Fruit fly (Drosophila melanogaster) whole organism, embryonic: ENCODE results near the gene D.
A peak's percentile ranks its signal among the peaks of the same experiment; 100 is the strongest.

Experiments used
- Bteb2 ChIP-seq: fragments of 200-800 bp; sonication (Bioruptor generic); optimal IDR thresholded peaks from 2 replicates; lab custom pipeline; 2016; ENCODE audit warnings: missing biosample characterization, missing genetic modification characterization
- CG10543 ChIP-seq: fragments of 200-800 bp; sonication (Bioruptor generic); optimal IDR thresholded peaks from 3 replicates; lab custom pipeline; 2017; ENCODE audit warnings: missing biosample characterization, mild to moderate bottlenecking, missing genetic modification characterization, moderate library complexity
- CG11398 ChIP-seq: fragments of 200-800 bp; sonication (Bioruptor generic); optimal IDR thresholded peaks from 2 replicates; lab custom pipeline; 2016; ENCODE audit warnings: missing biosample characterization, missing genetic modification characterization
- CG12391 ChIP-seq: fragments of 200-800 bp; sonication (Bioruptor generic); optimal IDR thresholded peaks from 3 replicates; lab custom pipeline; 2018; ENCODE audit warnings: missing biosample characterization, mild to moderate bottlenecking, missing genetic modification characterization, moderate library complexity
- CG13287 ChIP-seq: fragments of 200-800 bp; sonication (Bioruptor generic); IDR thresholded peaks from 2 replicates; pipeline ENCODE4 v1.3.6; 2022; ENCODE audit warnings: missing biosample characterization, missing genetic modification characterization; ENCODE audit not compliant: partially characterized antibody
- CG14014 ChIP-seq: fragments of 200-800 bp; sonication (Bioruptor generic); IDR thresholded peaks from 2 replicates; pipeline ENCODE4 v1.3.6; 2022; ENCODE audit warnings: missing biosample characterization, missing genetic modification characterization
- CG1602 ChIP-seq: fragments of 200-800 bp; sonication (Bioruptor generic); optimal IDR thresholded peaks from 3 replicates; lab custom pipeline; 2016; ENCODE audit warnings: missing biosample characterization, missing genetic modification characterization
- CG1647 ChIP-seq: fragments of 200-800 bp; sonication (Bioruptor generic); optimal IDR thresholded peaks from 3 replicates; lab custom pipeline; 2016; ENCODE audit warnings: missing biosample characterization, missing genetic modification characterization
- CG17361 ChIP-seq: fragments of 200-800 bp; sonication (Bioruptor generic); IDR thresholded peaks from 3 replicates; pipeline ENCODE4 v1.3.6; 2022; ENCODE audit warnings: missing biosample characterization, missing genetic modification characterization
- CG17912 ChIP-seq: fragments of 200-800 bp; sonication (Bioruptor generic); optimal IDR thresholded peaks from 2 replicates; lab custom pipeline; 2018; ENCODE audit warnings: missing biosample characterization, mild to moderate bottlenecking, missing genetic modification characterization
- CG18011 ChIP-seq: fragments of 200-800 bp; sonication (Bioruptor generic); optimal IDR thresholded peaks from 2 replicates; lab custom pipeline; 2017; ENCODE audit warnings: missing biosample characterization, missing genetic modification characterization, mild to moderate bottlenecking, moderate library complexity, missing genotype
- CG18764 ChIP-seq: fragments of 200-800 bp; sonication (Bioruptor generic); optimal IDR thresholded peaks from 3 replicates; lab custom pipeline; 2016; ENCODE audit warnings: missing biosample characterization, missing genetic modification characterization
- CG2199 ChIP-seq: fragments of 200-800 bp; sonication (Bioruptor generic); IDR thresholded peaks from 3 replicates; pipeline ENCODE4 v1.3.6; 2022; ENCODE audit warnings: missing biosample characterization, missing genetic modification characterization
- CG6272 ChIP-seq: fragments of 200-800 bp; sonication (Bioruptor generic); IDR thresholded peaks from 2 replicates; pipeline ENCODE4 v1.3.6; 2022; ENCODE audit warnings: missing biosample characterization, missing genetic modification characterization
- CG6765 ChIP-seq: fragments of 200-800 bp; sonication (Bioruptor generic); optimal IDR thresholded peaks from 3 replicates; lab custom pipeline; 2017; ENCODE audit warnings: missing biosample characterization, mild to moderate bottlenecking, missing genetic modification characterization
- CG6791 ChIP-seq: fragments of 200-800 bp; sonication (Bioruptor generic); IDR thresholded peaks from 3 replicates; pipeline ENCODE4 v1.3.6; 2022; ENCODE audit warnings: missing biosample characterization, missing genetic modification characterization; ENCODE audit not compliant: partially characterized antibody
- CG7963 ChIP-seq: fragments of 200-800 bp; sonication (Bioruptor generic); IDR thresholded peaks from 3 replicates; pipeline ENCODE4 v1.3.6; 2022; ENCODE audit warnings: missing biosample characterization, missing genetic modification characterization; ENCODE audit not compliant: partially characterized antibody
- CG9727 ChIP-seq: fragments of 200-800 bp; sonication (Bioruptor generic); optimal IDR thresholded peaks from 3 replicates; lab custom pipeline; 2017; ENCODE audit warnings: missing biosample characterization, mild to moderate bottlenecking, missing genetic modification characterization
- Deaf1 ChIP-seq: fragments of 200-800 bp; optimal IDR thresholded peaks from 3 replicates; lab custom pipeline; 2019; ENCODE audit warnings: missing biosample characterization, mild to moderate bottlenecking, missing genetic modification characterization, moderate library complexity
- Dll ChIP-seq: fragments of 200-800 bp; sonication (Bioruptor generic); IDR thresholded peaks from 4 replicates; pipeline ENCODE4 v1.3.6; 2022; ENCODE audit warnings: missing biosample characterization, missing genetic modification characterization; ENCODE audit not compliant: partially characterized antibody
- Drgx ChIP-seq: fragments of 200-800 bp; sonication (Bioruptor generic); IDR thresholded peaks from 2 replicates; pipeline ENCODE4 v1.3.6; 2022; ENCODE audit warnings: missing biosample characterization, missing genetic modification characterization
- Eip74EF ChIP-seq, 2 experiments: fragments of 200-800 bp in 1 of 2; fragments of >200 bp in 1 of 2; sonication (Bioruptor generic) in 1 of 2; optimal IDR thresholded peaks; 2 replicates each; lab custom pipeline; 2017 to 2019; ENCODE audit warnings: missing biosample characterization in 2 of 2, missing genetic modification characterization in 2 of 2, mild to moderate bottlenecking in 1 of 2, moderate library complexity in 1 of 2
- HHEX ChIP-seq: fragments of 200-800 bp; sonication (Bioruptor generic); optimal IDR thresholded peaks from 3 replicates; lab custom pipeline; 2017; ENCODE audit warnings: missing biosample characterization, mild to moderate bottlenecking, missing genetic modification characterization, missing genetic modification reagents
- HLH3B ChIP-seq: fragments of 200-800 bp; sonication (Bioruptor generic); IDR thresholded peaks from 2 replicates; pipeline ENCODE4 v1.3.6; 2022; ENCODE audit warnings: missing biosample characterization, missing genetic modification characterization
- HLHmδ ChIP-seq: fragments of 200-800 bp; sonication (Bioruptor generic); optimal IDR thresholded peaks from 2 replicates; lab custom pipeline; 2018; ENCODE audit warnings: missing biosample characterization, mild to moderate bottlenecking, missing genetic modification characterization, moderate library complexity
- HmgD ChIP-seq: fragments of 200-800 bp; sonication (Bioruptor generic); optimal IDR thresholded peaks from 3 replicates; lab custom pipeline; 2016; ENCODE audit warnings: missing biosample characterization, missing genetic modification characterization
- Lim3 ChIP-seq: fragments of 200-800 bp; sonication (Bioruptor generic); IDR thresholded peaks from 2 replicates; pipeline ENCODE4 v1.3.6; 2022; ENCODE audit warnings: missing biosample characterization, missing genetic modification characterization
- Scr ChIP-seq: fragments of 200-800 bp; sonication (Bioruptor generic); IDR thresholded peaks from 2 replicates; pipeline ENCODE4 v1.3.6; 2022; ENCODE audit warnings: missing biosample characterization, missing genetic modification characterization; ENCODE audit not compliant: partially characterized antibody
- Sry-β ChIP-seq: fragments of 200-800 bp; sonication (Bioruptor generic); optimal IDR thresholded peaks from 2 replicates; lab custom pipeline; 2018; ENCODE audit warnings: missing biosample characterization, mild to moderate bottlenecking, missing genetic modification characterization, moderate library complexity
- Ssrp ChIP-seq: fragments of 200-800 bp; sonication (Bioruptor generic); optimal IDR thresholded peaks from 2 replicates; lab custom pipeline; 2018; ENCODE audit warnings: missing biosample characterization, mild to moderate bottlenecking, missing genetic modification characterization, moderate library complexity
- br ChIP-seq: fragments of >200 bp; optimal IDR thresholded peaks from 2 replicates; lab custom pipeline; 2017
- cg ChIP-seq: fragments of 200-800 bp; sonication (Bioruptor generic); optimal IDR thresholded peaks from 3 replicates; lab custom pipeline; 2019; ENCODE audit warnings: missing biosample characterization, mild to moderate bottlenecking, missing genetic modification characterization, moderate library complexity
- chif ChIP-seq, 2 experiments: fragments of 200-800 bp; sonication (Bioruptor generic); optimal IDR thresholded peaks; 3 replicates each; lab custom pipeline; 2016; ENCODE audit warnings: missing biosample characterization in 2 of 2, missing genetic modification characterization in 2 of 2
- chinmo ChIP-seq: fragments of 200-800 bp; sonication (Bioruptor generic); IDR thresholded peaks from 4 replicates; pipeline ENCODE4 v1.3.6; 2022; ENCODE audit warnings: missing biosample characterization, missing genetic modification characterization; ENCODE audit not compliant: partially characterized antibody
- danr ChIP-seq: fragments of 200-800 bp; sonication (Bioruptor generic); IDR thresholded peaks from 2 replicates; pipeline ENCODE4 v1.3.6; 2022; ENCODE audit warnings: missing biosample characterization, missing genetic modification characterization
- dpn ChIP-seq, 2 experiments: fragments of 200-800 bp; sonication (Bioruptor generic); optimal IDR thresholded peaks; 3 replicates each; lab custom pipeline; 2016; ENCODE audit warnings: missing biosample characterization in 2 of 2, missing genetic modification characterization in 2 of 2
- gce ChIP-seq: fragments of 200-800 bp; sonication (Bioruptor generic); IDR thresholded peaks from 3 replicates; pipeline ENCODE4 v1.3.6; 2022; ENCODE audit warnings: missing biosample characterization, missing genetic modification characterization
- gsb ChIP-seq: fragments of 200-800 bp; sonication (Bioruptor generic); IDR thresholded peaks from 2 replicates; pipeline ENCODE4 v1.3.6; 2022; ENCODE audit warnings: missing biosample characterization, missing genetic modification characterization
- her ChIP-seq: fragments of 200-800 bp; sonication (Bioruptor generic); optimal IDR thresholded peaks from 2 replicates; lab custom pipeline; 2016; ENCODE audit warnings: missing biosample characterization, missing genetic modification characterization
- hkb ChIP-seq, 2 experiments: fragments of 200-800 bp in 1 of 2; fragments of >200 bp in 1 of 2; sonication (Bioruptor generic) in 1 of 2; IDR thresholded peaks in 1 of 2; optimal IDR thresholded peaks in 1 of 2; 2 replicates each; pipeline versions ENCODE4 v1.3.6 to Lab custom; 2017 to 2022; ENCODE audit warnings: missing biosample characterization in 1 of 2, missing genetic modification characterization in 1 of 2
- klu ChIP-seq: fragments of 200-800 bp; sonication (Bioruptor generic); IDR thresholded peaks from 2 replicates; pipeline ENCODE4 v1.3.6; 2022; ENCODE audit warnings: missing biosample characterization, missing genetic modification characterization
- nerfin-2 ChIP-seq: fragments of 200-800 bp; sonication (Bioruptor generic); IDR thresholded peaks from 2 replicates; pipeline ENCODE4 v1.3.6; 2022; ENCODE audit warnings: missing biosample characterization, missing genetic modification characterization; ENCODE audit not compliant: partially characterized antibody
- nom ChIP-seq: fragments of 200-800 bp; sonication (Bioruptor generic); optimal IDR thresholded peaks from 2 replicates; lab custom pipeline; 2017; ENCODE audit warnings: missing biosample characterization, missing genetic modification characterization, mild to moderate bottlenecking, moderate library complexity, missing genetic modification reagents
- slou ChIP-seq: fragments of 200-800 bp; sonication (Bioruptor generic); optimal IDR thresholded peaks from 3 replicates; lab custom pipeline; 2016; ENCODE audit warnings: missing biosample characterization, missing genetic modification characterization
- stwl ChIP-seq: fragments of 200-800 bp; sonication (Bioruptor generic); optimal IDR thresholded peaks from 3 replicates; lab custom pipeline; 2018; ENCODE audit warnings: missing biosample characterization, mild to moderate bottlenecking, missing genetic modification characterization, moderate library complexity
- sug ChIP-seq: fragments of 200-800 bp; optimal IDR thresholded peaks from 2 replicates; lab custom pipeline; 2019; ENCODE audit warnings: missing biosample characterization, mild to moderate bottlenecking, missing genetic modification characterization, moderate library complexity
- trh ChIP-seq: fragments of 200-800 bp; sonication (Bioruptor generic); optimal IDR thresholded peaks from 2 replicates; lab custom pipeline; 2016; ENCODE audit warnings: missing biosample characterization, missing genetic modification characterization
- tup ChIP-seq: fragments of 200-800 bp; sonication (Bioruptor generic); optimal IDR thresholded peaks from 2 replicates; lab custom pipeline; 2016; ENCODE audit warnings: missing biosample characterization, mild to moderate bottlenecking, missing genetic modification characterization, moderate library complexity
- wdn ChIP-seq: fragments of 200-800 bp; sonication (Bioruptor generic); IDR thresholded peaks from 2 replicates; pipeline ENCODE4 v1.3.6; 2022; ENCODE audit warnings: missing biosample characterization, missing genetic modification characterization

Gene D

dm6 chr3L:14219422-14219853 lies 41.0 kb upstream of the D start (continued):
- TF ChIP-seq klu (GFP tag; lab: Robert Waterston, UW) = no peak
- no peak for TF ChIP-seq cg (GFP tag; lab: Kevin White, UChicago)
- no peak for TF ChIP-seq her
- TF ChIP-seq Dll (GFP tag; lab: Robert Waterston, UW) = peak; percentile 66
- TF ChIP-seq danr (GFP tag; lab: Robert Waterston, UW) = no peak
- no peak for TF ChIP-seq CG11398
- TF ChIP-seq tup = no peak
- TF ChIP-seq br (lab: Kevin White, UChicago) = no peak
- TF ChIP-seq sug (tag; lab: Kevin White, UChicago) = no peak
- TF ChIP-seq Lim3 (GFP tag; lab: Robert Waterston, UW) = no peak
- peak; percentile 14 for TF ChIP-seq CG18764 (GFP tag; lab: Kevin White, UChicago)
- TF ChIP-seq CG14014 (GFP tag; lab: Robert Waterston, UW) = no peak
- no peak for TF ChIP-seq nerfin-2 (GFP tag; lab: Robert Waterston, UW)
- peak; percentile 30; the same call in 1 of the 3 replicates for TF ChIP-seq gce (GFP tag; lab: Robert Waterston, UW)
- TF ChIP-seq gsb = no peak
- TF ChIP-seq CG9727 = no peak
- peak; percentile 86; the same call in 3 of the 4 replicates for TF ChIP-seq chinmo
- TF ChIP-seq hkb (optimal IDR thresholded peaks at IDR 0.05; lab: Kevin White, UChicago) = no peak
- TF ChIP-seq hkb (GFP tag; IDR thresholded peaks at IDR 0.05; lab: Robert Waterston, UW) = peak; percentile 44; the same call in 1 of the 2 replicates
- no peak for TF ChIP-seq CG1647
- TF ChIP-seq stwl (tag; lab: Kevin White, UChicago) = peak; percentile 100
- TF ChIP-seq trh (GFP tag; lab: Kevin White, UChicago) = no peak
- TF ChIP-seq HmgD (GFP tag; lab: Kevin White, UChicago) = no peak
- TF ChIP-seq Ssrp = no peak
- peak in 1 of 2 experiments; percentile 4 for TF ChIP-seq Eip74EF (GFP tag; optimal IDR thresholded peaks at IDR 0.05; lab: Kevin White, UChicago)
- no peak for TF ChIP-seq dpn (GFP tag; optimal IDR thresholded peaks at IDR 0.05; lab: Kevin White, UChicago)
- no peak for TF ChIP-seq CG1602 (GFP tag; lab: Kevin White, UChicago)
- TF ChIP-seq HLHmδ = peak; percentile 3
- TF ChIP-seq HHEX (GFP tag; lab: Kevin White, UChicago) = no peak
- peak; percentile 55; the same call in 2 of the 3 replicates for TF ChIP-seq CG6791 (GFP tag; lab: Robert Waterston, UW)
- TF ChIP-seq CG10543 = no peak
- TF ChIP-seq Deaf1 (tag; lab: Kevin White, UChicago) = no peak
- no peak for TF ChIP-seq CG12391
- TF ChIP-seq Drgx (GFP tag; lab: Robert Waterston, UW) = peak; percentile 73
- peak; percentile 37; the same call in 1 of the 2 replicates for TF ChIP-seq Scr (GFP tag; lab: Robert Waterston, UW)
- TF ChIP-seq CG6272 = no peak
- no peak for TF ChIP-seq slou
- TF ChIP-seq Bteb2 (GFP tag; lab: Kevin White, UChicago) = no peak
- no peak for TF ChIP-seq CG6765 (GFP tag; lab: Kevin White, UChicago)
- no peak for TF ChIP-seq nom (GFP tag; lab: Kevin White, UChicago)
- peak; percentile 14; the same call in 1 of the 2 replicates for TF ChIP-seq HLH3B (GFP tag; lab: Robert Waterston, UW)
- TF ChIP-seq CG18011 (GFP tag; lab: Kevin White, UChicago) = no peak
- TF ChIP-seq CG13287 = peak; percentile 60; the same call in 1 of the 2 replicates
- no peak for TF ChIP-seq CG17912 (GFP tag; lab: Kevin White, UChicago)
- 0 out of 3 replicates have a peak, but pooled peaks have one; percentile 7 for TF ChIP-seq CG7963 (GFP tag; lab: Robert Waterston, UW)
- TF ChIP-seq Sry-β (GFP tag; lab: Kevin White, UChicago) = no peak
- no peak for TF ChIP-seq chif (GFP tag; optimal IDR thresholded peaks at IDR 0.05; lab: Kevin White, UChicago)
- no peak for TF ChIP-seq CG17361 (GFP tag; lab: Robert Waterston, UW)
- no peak for TF ChIP-seq wdn
- TF ChIP-seq CG2199 (GFP tag; lab: Robert Waterston, UW) = peak; percentile 75; the same call in 2 of the 3 replicates
